Worm (Caenorhabditis elegans): ENCODE data around the gene Y71H2AM.29.

ce11 chrIII:2855929-2856328 is 23.3 kb downstream of the Y71H2AM.29 start, which contains the start of gene F56F11.4:
- TF ChIP-seq nhr-11 (tag; optimal IDR thresholded peaks at IDR 0.05) (no peak), elt-4 (tag; optimal IDR thresholded peaks at IDR 0.05) (no peak), unc-55 (GFP tag; optimal IDR thresholded peaks at IDR 0.05) (no peak), ceh-34 (tag; optimal IDR thresholded peaks at IDR 0.05) (no peak), zip-5 (tag; optimal IDR thresholded peaks at IDR 0.05) (no peak), C38D4.7 (GFP tag; optimal IDR thresholded peaks at IDR 0.05) (no peak), ceh-2 (tag; optimal IDR thresholded peaks at IDR 0.05) (no peak), ama-1 (optimal IDR thresholded peaks at IDR 0.05) (no peak), pag-3 (tag; optimal IDR thresholded peaks at IDR 0.05; ENCODE audit: borderline replicate concordance) (no peak), ceh-9 (tag; optimal IDR thresholded peaks at IDR 0.05) (no peak), Y22D7AL.16 (tag; optimal IDR thresholded peaks at IDR 0.05) (no peak), F13H6.1 (tag; optimal IDR thresholded peaks at IDR 0.05) (no peak), ceh-6 (GFP tag; optimal IDR thresholded peaks at IDR 0.05) (no peak)

Measured in whole organism, late embryonic.